Fruit fly (Drosophila melanogaster) whole organism, pupa: ENCODE results near the gene dmrt93B.

Experiments used
- CG15710 ChIP-seq: fragments of 200-800 bp; sonication (Bioruptor generic); optimal IDR thresholded peaks from 2 replicates; lab custom pipeline; 2018; ENCODE audit warnings: missing biosample characterization, mild to moderate bottlenecking, missing genetic modification characterization, moderate library complexity
- CG8301 ChIP-seq: fragments of 200-800 bp; sonication (Bioruptor generic); optimal IDR thresholded peaks from 2 replicates; lab custom pipeline; 2018; ENCODE audit warnings: missing biosample characterization, mild to moderate bottlenecking, missing genetic modification characterization
- CG9948 ChIP-seq: fragments of 200-800 bp; sonication (Bioruptor generic); optimal IDR thresholded peaks from 2 replicates; lab custom pipeline; 2018; ENCODE audit warnings: missing biosample characterization, mild to moderate bottlenecking, missing genetic modification characterization, moderate library complexity
- EcR ChIP-seq: fragments of 200-800 bp; sonication (Bioruptor generic); optimal IDR thresholded peaks from 3 replicates; lab custom pipeline; 2019; ENCODE audit warnings: missing biosample characterization, missing genetic modification characterization, mild to moderate bottlenecking, moderate library complexity, missing genetic modification reagents
- Ets98B ChIP-seq: fragments of 200-800 bp; sonication (Bioruptor generic); IDR thresholded peaks from 2 replicates; pipeline ENCODE4 v1.3.6; 2022; ENCODE audit warnings: missing biosample characterization, missing genetic modification characterization

DNA sequence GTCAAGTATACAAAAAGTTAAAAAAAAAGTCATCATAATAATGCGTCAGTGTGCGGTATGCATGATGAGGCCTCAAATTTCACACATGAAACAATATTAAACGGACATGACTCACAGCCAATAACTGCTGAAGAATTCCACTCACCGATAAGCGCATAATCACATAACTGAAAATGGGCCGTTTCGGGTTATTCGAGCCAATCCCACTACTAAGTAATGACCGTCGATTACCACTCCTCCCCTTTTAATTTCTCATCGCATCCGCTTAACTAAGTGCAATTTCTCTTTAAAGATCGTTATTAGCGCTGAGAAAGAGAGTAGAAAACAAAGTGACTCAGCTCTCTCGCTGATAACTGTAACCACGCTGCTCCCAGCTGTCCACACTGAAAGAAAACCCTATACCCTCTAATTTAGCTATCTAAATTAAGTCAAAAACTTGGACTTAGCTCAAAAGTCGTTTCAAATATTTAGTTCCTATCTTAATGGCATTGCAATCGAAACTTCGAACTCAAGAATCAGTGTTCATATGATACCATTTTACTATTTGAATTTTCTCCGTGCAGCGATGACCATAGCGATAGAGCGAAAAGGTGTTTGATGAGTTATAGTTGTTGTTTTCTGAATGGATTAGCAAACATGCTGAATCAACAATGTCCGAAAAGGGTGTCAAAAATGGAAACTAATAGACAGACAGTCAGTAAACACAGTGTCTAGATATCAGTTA is 39.1 kb downstream of the dmrt93B start:
- TF ChIP-seq EcR (GFP tag; lab: Kevin White, UChicago) (no peak), CG8301 (tag; lab: Kevin White, UChicago) (peak; percentile 85), Ets98B (GFP tag; lab: Robert Waterston, UW) (peak; percentile 91), CG9948 (tag; lab: Kevin White, UChicago) (peak; percentile 62), CG15710 (tag; lab: Kevin White, UChicago) (peak; percentile 49)
